Fruit fly (Drosophila melanogaster): ENCODE results near the gene CCT2.

The CCT2 gene

dm6 chrX:9133577-9134240, 44.4 kb downstream of the CCT2 start (continued):
- peak; percentile 17; the same call in 1 of the 2 replicates for TF ChIP-seq crol (GFP tag; IDR thresholded peaks at IDR 0.05)
- TF ChIP-seq CG10959 (GFP tag; IDR thresholded peaks at IDR 0.05): no peak
- TF ChIP-seq Pdp1 (GFP tag; optimal IDR thresholded peaks at IDR 0.05): peak in 1 of 2 experiments; percentile 12
- peak; percentile 8 for TF ChIP-seq CG1603 (tag; optimal IDR thresholded peaks at IDR 0.05)
- no peak for TF ChIP-seq phol (tag; optimal IDR thresholded peaks at IDR 0.05)
- TF ChIP-seq CG2678 (tag; optimal IDR thresholded peaks at IDR 0.05): no peak
- TF ChIP-seq CG10462 (GFP tag; optimal IDR thresholded peaks at IDR 0.05): no peak
- TF ChIP-seq CG12155 (GFP tag; optimal IDR thresholded peaks at IDR 0.05): no peak
- TF ChIP-seq CG12391 (tag; optimal IDR thresholded peaks at IDR 0.05): no peak
- peak; percentile 37 for TF ChIP-seq sens (GFP tag)
- no peak for TF ChIP-seq Ets65A (GFP tag)
- TF ChIP-seq CG2712 (tag; optimal IDR thresholded peaks at IDR 0.05): no peak
- TF ChIP-seq CG15601 (tag; optimal IDR thresholded peaks at IDR 0.05): no peak
- TF ChIP-seq CG13894 (tag; optimal IDR thresholded peaks at IDR 0.05): peak; percentile 37
- TF ChIP-seq Deaf1 (tag; optimal IDR thresholded peaks at IDR 0.05): peak; percentile 61
- TF ChIP-seq cad (GFP tag; optimal IDR thresholded peaks at IDR 0.05): peak; percentile 11
- TF ChIP-seq gro (GFP tag; optimal IDR thresholded peaks at IDR 0.05): no peak
- no peak for TF ChIP-seq Opbp (GFP tag; IDR thresholded peaks at IDR 0.05; ENCODE audit: partially characterized antibody)

dm6 chrX:9134241-9134849, 45.0 kb downstream of the CCT2 start:
- TF ChIP-seq CG4404 (GFP tag; IDR thresholded peaks at IDR 0.05): no peak
- TF ChIP-seq CG17361 (GFP tag; IDR thresholded peaks at IDR 0.05): no peak
- peak; percentile 87 for TF ChIP-seq CG4360 (GFP tag; IDR thresholded peaks at IDR 0.05)
- TF ChIP-seq sr (GFP tag; IDR thresholded peaks at IDR 0.05): peak; percentile 49; the same call in 1 of the 3 replicates
- no peak for TF ChIP-seq ssp (GFP tag; IDR thresholded peaks at IDR 0.05)
- peak; percentile 23 for TF ChIP-seq CG3065 (GFP tag; optimal IDR thresholded peaks at IDR 0.05)
- peak; percentile 56 for TF ChIP-seq CG8388 (GFP tag; optimal IDR thresholded peaks at IDR 0.05)
- TF ChIP-seq cg (GFP tag; optimal IDR thresholded peaks at IDR 0.05): peak; percentile 25
- peak; percentile 53 for TF ChIP-seq nom (GFP tag; optimal IDR thresholded peaks at IDR 0.05)

- TF ChIP-seq Dbx (GFP tag; IDR thresholded peaks at IDR 0.05) (no peak), CG14667 (GFP tag; IDR thresholded peaks at IDR 0.05) (no peak), CG9727 (GFP tag; optimal IDR thresholded peaks at IDR 0.05) (peak; percentile 43), exex (tag; optimal IDR thresholded peaks at IDR 0.05) (no peak), CG10366 (GFP tag; IDR thresholded peaks at IDR 0.05) (no peak), Poxn (GFP tag; IDR thresholded peaks at IDR 0.05) (no peak), Ravus (GFP tag; IDR thresholded peaks at IDR 0.05) (no peak), Jarid2 (GFP tag; optimal IDR thresholded peaks at IDR 0.05) (peak; percentile 85), jumu (GFP tag; optimal IDR thresholded peaks at IDR 0.05) (no peak), CrebB (tag; optimal IDR thresholded peaks at IDR 0.05) (no peak), ci (GFP tag; IDR thresholded peaks at IDR 0.05) (no peak), fd3F (GFP tag; optimal IDR thresholded peaks at IDR 0.05) (no peak), CG15011 (GFP tag; optimal IDR thresholded peaks at IDR 0.05) (peak; percentile 34), ranshi (GFP tag; IDR thresholded peaks at IDR 0.05) (no peak), Six4 (GFP tag; optimal IDR thresholded peaks at IDR 0.05) (peak; percentile 18), toy (GFP tag; IDR thresholded peaks at IDR 0.05) (no peak), jigr1 (GFP tag; IDR thresholded peaks at IDR 0.05) (no peak), Sox100B (GFP tag; optimal IDR thresholded peaks at IDR 0.05) (peak; percentile 49), CG18599 (GFP tag; optimal IDR thresholded peaks at IDR 0.05) (peak; percentile 57), Atf-2 (GFP tag; optimal IDR thresholded peaks at IDR 0.05) (no peak), GATAe (GFP tag; conservative IDR thresholded peaks at IDR 0.05) (no peak), Xrp1 (GFP tag; IDR thresholded peaks at IDR 0.05) (peak; percentile 28; the same call in 1 of the 2 replicates)
Observed at dm6 chrX:9134922-9135453, 45.7 kb downstream of the CCT2 start, which contains the start of gene fend. fend (minus strand) TSS chrX:9135099.
